Fruit fly (Drosophila melanogaster) whole organism, embryonic: ENCODE data around the gene CG46397.
A peak's percentile ranks its signal among the peaks of the same experiment; 100 is the strongest.

ENCODE experiments used
- Atf-2 ChIP-seq: fragments of 200-800 bp; sonication (Bioruptor generic); optimal IDR thresholded peaks from 2 replicates; lab custom pipeline; 2016; ENCODE audit warnings: missing biosample characterization, missing genetic modification characterization
- Blimp-1 ChIP-seq: fragments of 200-800 bp; sonication (Bioruptor generic); optimal IDR thresholded peaks from 3 replicates; lab custom pipeline; 2018; ENCODE audit warnings: missing biosample characterization, missing genetic modification characterization, mild to moderate bottlenecking, moderate library complexity, missing genetic modification reagents
- BtbVII ChIP-seq: fragments of 200-800 bp; sonication (Bioruptor generic); optimal IDR thresholded peaks from 3 replicates; lab custom pipeline; 2017; ENCODE audit warnings: missing biosample characterization, mild to moderate bottlenecking, missing genetic modification characterization
- CG10543 ChIP-seq: fragments of 200-800 bp; sonication (Bioruptor generic); optimal IDR thresholded peaks from 3 replicates; lab custom pipeline; 2017; ENCODE audit warnings: missing biosample characterization, mild to moderate bottlenecking, missing genetic modification characterization, moderate library complexity
- CG10979 ChIP-seq: fragments of 200-800 bp; sonication (Bioruptor generic); optimal IDR thresholded peaks from 2 replicates; lab custom pipeline; 2018; ENCODE audit warnings: missing biosample characterization, mild to moderate bottlenecking, missing genetic modification characterization, moderate library complexity
- CG12219 ChIP-seq: fragments of 200-800 bp; sonication (Bioruptor generic); optimal IDR thresholded peaks from 3 replicates; lab custom pipeline; 2018; ENCODE audit warnings: missing biosample characterization, mild to moderate bottlenecking, missing genetic modification characterization
- CG1233 ChIP-seq: fragments of 200-800 bp; sonication (Bioruptor generic); optimal IDR thresholded peaks from 4 replicates; lab custom pipeline; 2018; ENCODE audit warnings: missing biosample characterization, mild to moderate bottlenecking, missing genetic modification characterization
- CG14441 ChIP-seq: fragments of 200-800 bp; sonication (Bioruptor generic); IDR thresholded peaks from 2 replicates; pipeline ENCODE4 v1.3.6; 2022; ENCODE audit warnings: missing biosample characterization, missing genetic modification characterization
- CG15073 ChIP-seq: fragments of 200-800 bp; sonication (Bioruptor generic); optimal IDR thresholded peaks from 2 replicates; lab custom pipeline; 2016; ENCODE audit warnings: missing biosample characterization, missing genetic modification characterization
- CG1647 ChIP-seq: fragments of 200-800 bp; sonication (Bioruptor generic); optimal IDR thresholded peaks from 3 replicates; lab custom pipeline; 2016; ENCODE audit warnings: missing biosample characterization, missing genetic modification characterization
- CG17612 ChIP-seq: fragments of 200-800 bp; sonication (Bioruptor generic); IDR thresholded peaks from 2 replicates; pipeline ENCODE4 v1.3.6; 2022; ENCODE audit warnings: missing biosample characterization, missing genetic modification characterization
- CG31388 ChIP-seq: fragments of 200-800 bp; sonication (Bioruptor generic); optimal IDR thresholded peaks from 2 replicates; lab custom pipeline; 2016; ENCODE audit warnings: missing biosample characterization, missing genetic modification characterization
- CG34422 ChIP-seq: fragments of 200-800 bp; sonication (Bioruptor generic); IDR thresholded peaks from 3 replicates; pipeline ENCODE4 v1.3.6; 2022; ENCODE audit warnings: missing biosample characterization, missing genetic modification characterization
- CG42726 ChIP-seq: fragments of 200-800 bp; sonication (Bioruptor generic); IDR thresholded peaks from 2 replicates; pipeline ENCODE4 v1.3.6; 2022; ENCODE audit warnings: missing biosample characterization, missing genetic modification characterization; ENCODE audit not compliant: partially characterized antibody
- CG4328 ChIP-seq: fragments of 200-800 bp; sonication (Bioruptor generic); optimal IDR thresholded peaks from 3 replicates; lab custom pipeline; 2017; ENCODE audit warnings: missing biosample characterization, missing genetic modification reagents, missing genetic modification characterization
- CG4404 ChIP-seq: fragments of 200-800 bp; sonication (Bioruptor generic); IDR thresholded peaks from 2 replicates; pipeline ENCODE4 v1.3.6; 2022; ENCODE audit warnings: missing biosample characterization, missing genetic modification characterization
- CG5953 ChIP-seq: fragments of 200-800 bp; sonication (Bioruptor generic); IDR thresholded peaks from 2 replicates; pipeline ENCODE4 v1.3.6; 2022; ENCODE audit warnings: missing biosample characterization, missing genetic modification characterization
- CG7556 ChIP-seq: fragments of 200-800 bp; sonication (Bioruptor generic); optimal IDR thresholded peaks from 2 replicates; lab custom pipeline; 2017; ENCODE audit warnings: missing biosample characterization, mild to moderate bottlenecking, missing genetic modification characterization
- CG8281 ChIP-seq: fragments of 200-800 bp; sonication (Bioruptor generic); optimal IDR thresholded peaks from 2 replicates; lab custom pipeline; 2018; ENCODE audit warnings: missing biosample characterization, mild to moderate bottlenecking, missing genetic modification characterization, moderate library complexity
- CG9876 ChIP-seq: fragments of 200-800 bp; sonication (Bioruptor generic); optimal IDR thresholded peaks from 2 replicates; lab custom pipeline; 2016; ENCODE audit warnings: missing biosample characterization, missing genetic modification characterization
- CG9932 ChIP-seq: fragments of 200-800 bp; sonication (Bioruptor generic); IDR thresholded peaks from 2 replicates; pipeline ENCODE4 v1.3.6; 2022; ENCODE audit warnings: missing biosample characterization, missing genetic modification characterization
- CrebB ChIP-seq: fragments of 200-800 bp; sonication (Bioruptor generic); optimal IDR thresholded peaks from 3 replicates; lab custom pipeline; 2018; ENCODE audit warnings: missing biosample characterization, mild to moderate bottlenecking, missing genetic modification characterization
- Gsc ChIP-seq: fragments of 200-800 bp; sonication (Bioruptor generic); IDR thresholded peaks from 2 replicates; pipeline ENCODE4 v1.3.6; 2022; ENCODE audit warnings: missing biosample characterization, missing genetic modification characterization
- HmgD ChIP-seq: fragments of 200-800 bp; sonication (Bioruptor generic); optimal IDR thresholded peaks from 3 replicates; lab custom pipeline; 2016; ENCODE audit warnings: missing biosample characterization, missing genetic modification characterization
- Kr ChIP-seq: fragments of 200-800 bp; sonication (Bioruptor generic); optimal IDR thresholded peaks from 2 replicates; lab custom pipeline; 2017; ENCODE audit warnings: missing biosample characterization, mild to moderate bottlenecking, missing genetic modification characterization
- MTF-1 ChIP-seq: fragments of 200-800 bp; sonication (Bioruptor generic); optimal IDR thresholded peaks from 2 replicates; lab custom pipeline; 2018; ENCODE audit warnings: missing biosample characterization, mild to moderate bottlenecking, missing genetic modification characterization, borderline replicate concordance
- Mes4 ChIP-seq: fragments of 200-800 bp; sonication (Bioruptor generic); optimal IDR thresholded peaks from 2 replicates; lab custom pipeline; 2016; ENCODE audit warnings: missing biosample characterization, missing genetic modification characterization
- PHDP ChIP-seq: fragments of 200-800 bp; sonication (Bioruptor generic); optimal IDR thresholded peaks from 3 replicates; lab custom pipeline; 2018; ENCODE audit warnings: missing biosample characterization, mild to moderate bottlenecking, missing genetic modification characterization, moderate library complexity
- Side ChIP-seq: fragments of 200-800 bp; sonication (Bioruptor generic); optimal IDR thresholded peaks from 2 replicates; lab custom pipeline; 2016; ENCODE audit warnings: missing biosample characterization, missing genetic modification characterization
- Sox102F ChIP-seq: fragments of 200-800 bp; sonication (Bioruptor generic); optimal IDR thresholded peaks from 2 replicates; lab custom pipeline; 2018; ENCODE audit warnings: missing biosample characterization, mild to moderate bottlenecking, missing genetic modification characterization, moderate library complexity
- Sry-β ChIP-seq: fragments of 200-800 bp; sonication (Bioruptor generic); optimal IDR thresholded peaks from 2 replicates; lab custom pipeline; 2018; ENCODE audit warnings: missing biosample characterization, mild to moderate bottlenecking, missing genetic modification characterization, moderate library complexity
- Stat92E ChIP-seq, 3 experiments: fragments of >200 bp in 2 of 3; fragments of 200-800 bp in 1 of 3; sonication (Bioruptor generic) in 1 of 3; optimal IDR thresholded peaks; 2 replicates each; lab custom pipeline; 2017 to 2019; ENCODE audit warnings: missing biosample characterization in 3 of 3, missing genetic modification characterization in 3 of 3, mild to moderate bottlenecking in 1 of 3, moderate library complexity in 1 of 3
- ato ChIP-seq: fragments of 200-800 bp; sonication (Bioruptor generic); IDR thresholded peaks from 2 replicates; pipeline ENCODE4 v1.3.6; 2022; ENCODE audit warnings: missing biosample characterization, missing genetic modification characterization; ENCODE audit not compliant: partially characterized antibody
- chinmo ChIP-seq: fragments of 200-800 bp; sonication (Bioruptor generic); IDR thresholded peaks from 4 replicates; pipeline ENCODE4 v1.3.6; 2022; ENCODE audit warnings: missing biosample characterization, missing genetic modification characterization; ENCODE audit not compliant: partially characterized antibody
- corto ChIP-seq: fragments of 200-800 bp; sonication (Bioruptor generic); optimal IDR thresholded peaks from 2 replicates; lab custom pipeline; 2016; ENCODE audit warnings: missing biosample characterization, mild to moderate bottlenecking, missing genetic modification characterization, moderate library complexity
- dmrt99B ChIP-seq: fragments of 200-800 bp; sonication (Bioruptor generic); optimal IDR thresholded peaks from 2 replicates; lab custom pipeline; 2018; ENCODE audit warnings: missing biosample characterization, mild to moderate bottlenecking, missing genetic modification characterization, moderate library complexity
- eyg ChIP-seq: fragments of 200-800 bp; sonication (Bioruptor generic); optimal IDR thresholded peaks from 3 replicates; lab custom pipeline; 2016; ENCODE audit warnings: missing biosample characterization, missing genetic modification characterization
- fd96Cb ChIP-seq: fragments of 200-800 bp; sonication (Bioruptor generic); optimal IDR thresholded peaks from 2 replicates; lab custom pipeline; 2018; ENCODE audit warnings: missing biosample characterization, mild to moderate bottlenecking, missing genetic modification characterization, moderate library complexity
- ftz-f1 ChIP-seq: fragments of 200-800 bp; sonication (Bioruptor generic); optimal IDR thresholded peaks from 2 replicates; lab custom pipeline; 2016; ENCODE audit warnings: missing biosample characterization, missing genetic modification characterization
- gcm2 ChIP-seq: fragments of 200-800 bp; sonication (Bioruptor generic); optimal IDR thresholded peaks from 2 replicates; lab custom pipeline; 2016; ENCODE audit warnings: missing biosample characterization, missing genetic modification characterization
- gro ChIP-seq: fragments of 200-800 bp; sonication (Bioruptor generic); optimal IDR thresholded peaks from 2 replicates; lab custom pipeline; 2016; ENCODE audit warnings: missing biosample characterization, missing genetic modification characterization
- ham ChIP-seq: fragments of 200-800 bp; sonication (Bioruptor generic); IDR thresholded peaks from 2 replicates; pipeline ENCODE4 v1.3.6; 2022; ENCODE audit warnings: missing biosample characterization, missing genetic modification characterization
- insv ChIP-seq, 2 experiments: fragments of 200-800 bp; sonication (Bioruptor generic); optimal IDR thresholded peaks; 3 replicates each; lab custom pipeline; 2016 to 2018; ENCODE audit warnings: missing biosample characterization in 2 of 2, missing genetic modification characterization in 2 of 2
- kni ChIP-seq: fragments of 200-800 bp; sonication (Bioruptor generic); optimal IDR thresholded peaks from 3 replicates; lab custom pipeline; 2017; ENCODE audit warnings: mild to moderate bottlenecking, missing biosample characterization, missing genetic modification reagents, missing genetic modification characterization
- pzg ChIP-seq: fragments of 200-800 bp; sonication (Bioruptor generic); optimal IDR thresholded peaks from 3 replicates; lab custom pipeline; 2018; ENCODE audit warnings: missing biosample characterization, mild to moderate bottlenecking, missing genetic modification characterization, moderate library complexity
- repo ChIP-seq: fragments of 200-800 bp; sonication (Bioruptor generic); optimal IDR thresholded peaks from 2 replicates; lab custom pipeline; 2016; ENCODE audit warnings: missing biosample characterization, missing genetic modification characterization
- salm ChIP-seq: fragments of 200-800 bp; sonication (Bioruptor generic); optimal IDR thresholded peaks from 2 replicates; lab custom pipeline; 2018; ENCODE audit warnings: missing biosample characterization, mild to moderate bottlenecking, missing genetic modification characterization
- sens ChIP-seq: fragments of 200-800 bp; sonication (Bioruptor generic); peaks from one replicate; lab custom pipeline; 2016; ENCODE audit warnings: missing biosample characterization, missing genetic modification characterization
- slbo ChIP-seq: fragments of 200-800 bp; sonication (Bioruptor generic); IDR thresholded peaks from 2 replicates; pipeline ENCODE4 v1.3.6; 2022; ENCODE audit warnings: missing biosample characterization, missing genetic modification characterization
- sug ChIP-seq: fragments of 200-800 bp; optimal IDR thresholded peaks from 2 replicates; lab custom pipeline; 2019; ENCODE audit warnings: missing biosample characterization, mild to moderate bottlenecking, missing genetic modification characterization, moderate library complexity

CG46397 gene

DNA sequence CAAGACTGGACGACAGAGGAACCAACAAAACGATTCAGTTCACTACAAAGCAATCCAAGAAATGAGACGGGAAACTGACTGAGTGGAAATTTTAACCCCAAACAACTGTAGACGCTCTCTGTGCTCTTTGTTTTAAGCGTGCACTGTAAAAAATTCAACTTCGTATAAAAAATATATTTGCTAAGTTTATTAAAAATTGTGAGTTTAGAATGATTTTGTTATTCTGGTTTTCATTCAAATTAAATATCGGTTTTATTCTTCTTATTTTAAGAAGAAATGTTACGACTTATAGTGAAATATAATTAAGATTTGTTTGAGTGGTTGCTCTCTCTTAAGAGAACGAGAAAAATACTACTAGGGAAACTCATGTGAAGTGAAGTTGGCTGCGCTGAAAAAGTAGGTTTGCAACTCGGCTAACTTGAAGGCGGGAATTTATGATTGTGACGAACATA, 11.0 kb downstream of the CG46397 start (continued):
- TF ChIP-seq ato = no peak
- peak; percentile 96 for TF ChIP-seq Side (GFP tag; lab: Kevin White, UChicago)
- peak; percentile 96 for TF ChIP-seq CG7556 (GFP tag; lab: Kevin White, UChicago)
- TF ChIP-seq CG4328 (GFP tag; lab: Kevin White, UChicago) = peak; percentile 66
- peak; percentile 99 for TF ChIP-seq Sox102F
- TF ChIP-seq Stat92E (GFP tag; optimal IDR thresholded peaks at IDR 0.05; lab: Kevin White, UChicago) = peak in 1 of 3 experiments; percentile 66
- TF ChIP-seq CG10543 (GFP tag; lab: Kevin White, UChicago) = peak; percentile 67
- TF ChIP-seq CG14441 (GFP tag; lab: Robert Waterston, UW) = peak; percentile 97
- peak; percentile 97 for TF ChIP-seq CG10979 (tag; lab: Kevin White, UChicago)
- peak; percentile 100 for TF ChIP-seq sens
- peak; percentile 99 for TF ChIP-seq CG34422 (GFP tag; lab: Robert Waterston, UW)
- peak; percentile 93 for TF ChIP-seq CG12219 (GFP tag; lab: Kevin White, UChicago)
- peak; percentile 96 for TF ChIP-seq Atf-2 (GFP tag; lab: Kevin White, UChicago)
- TF ChIP-seq ftz-f1 = peak; percentile 59
- peak; percentile 76 for TF ChIP-seq BtbVII (GFP tag; lab: Kevin White, UChicago)
- peak; percentile 94 for TF ChIP-seq CG4404 (GFP tag; lab: Robert Waterston, UW)
- TF ChIP-seq CG15073 (GFP tag; lab: Kevin White, UChicago) = peak; percentile 70
- no peak for TF ChIP-seq corto (GFP tag; lab: Kevin White, UChicago)
- TF ChIP-seq sug = peak; percentile 72
- TF ChIP-seq CrebB = peak; percentile 85
- TF ChIP-seq gcm2 (GFP tag; lab: Kevin White, UChicago) = peak; percentile 96
- peak; percentile 83 for TF ChIP-seq HmgD (GFP tag; lab: Kevin White, UChicago)
- TF ChIP-seq CG42726 (GFP tag; lab: Robert Waterston, UW) = no peak
- TF ChIP-seq CG31388 (GFP tag; lab: Kevin White, UChicago) = peak; percentile 81
- peak; percentile 90 for TF ChIP-seq Mes4
- peak in 1 of 2 experiments; percentile 46 for TF ChIP-seq insv (GFP tag; optimal IDR thresholded peaks at IDR 0.05; lab: Kevin White, UChicago)
- peak; percentile 86 for TF ChIP-seq repo (GFP tag; lab: Kevin White, UChicago)
- peak; percentile 45 for TF ChIP-seq kni (GFP tag; lab: Kevin White, UChicago)
- TF ChIP-seq gro (GFP tag; lab: Kevin White, UChicago) = peak; percentile 68
- TF ChIP-seq CG1647 (GFP tag; lab: Kevin White, UChicago) = peak; percentile 77
- peak; percentile 53 for TF ChIP-seq Sry-β (GFP tag; lab: Kevin White, UChicago)
- peak; percentile 89 for TF ChIP-seq CG1233 (GFP tag; lab: Kevin White, UChicago)
- peak; percentile 80 for TF ChIP-seq MTF-1
- peak; percentile 96 for TF ChIP-seq CG9932
- TF ChIP-seq slbo (GFP tag; lab: Robert Waterston, UW) = peak; percentile 98
- TF ChIP-seq PHDP (tag; lab: Kevin White, UChicago) = peak; percentile 95
- peak; percentile 97 for TF ChIP-seq CG5953 (GFP tag; lab: Robert Waterston, UW)
- TF ChIP-seq ham (GFP tag; lab: Robert Waterston, UW) = peak; percentile 89
- no peak for TF ChIP-seq chinmo
- peak; percentile 93 for TF ChIP-seq Blimp-1 (GFP tag; lab: Kevin White, UChicago)
- no peak for TF ChIP-seq Gsc (GFP tag; lab: Robert Waterston, UW)
- TF ChIP-seq eyg = peak; percentile 80
- peak; percentile 94 for TF ChIP-seq CG17612 (GFP tag; lab: Robert Waterston, UW)
- TF ChIP-seq fd96Cb (tag; lab: Kevin White, UChicago) = peak; percentile 95
- TF ChIP-seq Kr (GFP tag; lab: Kevin White, UChicago) = peak; percentile 57
- TF ChIP-seq pzg (GFP tag; lab: Kevin White, UChicago) = peak; percentile 56
- peak; percentile 80 for TF ChIP-seq CG9876 (GFP tag; lab: Kevin White, UChicago)
- TF ChIP-seq dmrt99B = peak; percentile 94
- TF ChIP-seq salm (tag; lab: Kevin White, UChicago) = peak; percentile 81
- TF ChIP-seq CG8281 (tag; lab: Kevin White, UChicago) = peak; percentile 66
